Worm (Caenorhabditis elegans): Measurements from ENCODE around the gene fbxb-84.

Gene fbxb-84

ce11 chrIII:159665-160064, 13.4 kb upstream of the fbxb-84 start:
- no peak for TF ChIP-seq T23F11.4 (GFP tag; optimal IDR thresholded peaks at IDR 0.05)
- TF ChIP-seq lim-6 (tag; optimal IDR thresholded peaks at IDR 0.05), result peak; percentile 3
- no peak for TF ChIP-seq tbx-2 (tag; optimal IDR thresholded peaks at IDR 0.05)

ce11 chrIII:159149-159548, 12.9 kb upstream of the fbxb-84 start:
- TF ChIP-seq elt-4 (tag; optimal IDR thresholded peaks at IDR 0.05) (no peak), ttx-3 (tag; optimal IDR thresholded peaks at IDR 0.05) (no peak), nfya-1 (tag; optimal IDR thresholded peaks at IDR 0.05) (no peak), ama-1 (optimal IDR thresholded peaks at IDR 0.05) (no peak), ceh-14 (tag; optimal IDR thresholded peaks at IDR 0.05) (no peak), tbx-7 (tag; optimal IDR thresholded peaks at IDR 0.05) (no peak), pat-9 (tag; optimal IDR thresholded peaks at IDR 0.05) (no peak), ref-2 (tag; optimal IDR thresholded peaks at IDR 0.05) (no peak), hlh-30 (tag; optimal IDR thresholded peaks at IDR 0.05; ENCODE audit: insufficient read depth) (no peak), pha-4 (tag; optimal IDR thresholded peaks at IDR 0.05) (no peak), rnt-1 (tag; optimal IDR thresholded peaks at IDR 0.05) (no peak), eyg-1 (tag; optimal IDR thresholded peaks at IDR 0.05) (no peak), ceh-9 (tag; optimal IDR thresholded peaks at IDR 0.05) (no peak), K09A11.1 (tag; optimal IDR thresholded peaks at IDR 0.05; ENCODE audit: insufficient read depth) (no peak), ceh-18 (tag; optimal IDR thresholded peaks at IDR 0.05) (no peak), ceh-19 (GFP tag; optimal IDR thresholded peaks at IDR 0.05) (no peak), pax-1 (tag; optimal IDR thresholded peaks at IDR 0.05) (no peak), ceh-22 (tag; optimal IDR thresholded peaks at IDR 0.05) (no peak), pros-1 (tag; optimal IDR thresholded peaks at IDR 0.05) (no peak)

ce11 chrIII:157980-158379, 11.7 kb upstream of the fbxb-84 start:
- TF ChIP-seq fkh-6 (tag; optimal IDR thresholded peaks at IDR 0.05) (no peak), ets-4 (tag; optimal IDR thresholded peaks at IDR 0.05) (no peak), ceh-34 (tag; optimal IDR thresholded peaks at IDR 0.05) (no peak), ceh-30 (tag; optimal IDR thresholded peaks at IDR 0.05) (no peak), pqm-1 (tag; optimal IDR thresholded peaks at IDR 0.05) (no peak), nhr-232 (tag; optimal IDR thresholded peaks at IDR 0.05) (no peak), ceh-45 (GFP tag; IDR thresholded peaks at IDR 0.05) (no peak), hlh-6 (tag; optimal IDR thresholded peaks at IDR 0.05) (no peak), unc-55 (GFP tag; optimal IDR thresholded peaks at IDR 0.05) (no peak)

- no peak for TF ChIP-seq unc-3 (GFP tag; conservative IDR thresholded peaks at IDR 0.05)
- no peak for TF ChIP-seq unc-3 (tag; optimal IDR thresholded peaks at IDR 0.05)
- no peak for TF ChIP-seq ref-2 (tag; optimal IDR thresholded peaks at IDR 0.05)
- no peak for TF ChIP-seq syd-9 (tag; optimal IDR thresholded peaks at IDR 0.05)
- TF ChIP-seq nhr-11 (tag; optimal IDR thresholded peaks at IDR 0.05), result no peak
- no peak for TF ChIP-seq ceh-14 (tag; optimal IDR thresholded peaks at IDR 0.05)
- no peak for TF ChIP-seq madf-2 (tag; optimal IDR thresholded peaks at IDR 0.05)
These were observed 10.4 kb upstream of the fbxb-84 start, which contains the start of the genes zig-13 and ver-1 for ce11 chrIII:156645-157044. Gene zig-13 (minus strand): TSS chrIII:156745. Gene ver-1 (plus strand): TSS chrIII:156824.

- no peak for TF ChIP-seq ceh-2 (tag; optimal IDR thresholded peaks at IDR 0.05)
- TF ChIP-seq pha-2 (tag; optimal IDR thresholded peaks at IDR 0.05), result no peak
- TF ChIP-seq T23F11.4 (GFP tag; optimal IDR thresholded peaks at IDR 0.05), result no peak
- TF ChIP-seq elt-2 (tag; optimal IDR thresholded peaks at IDR 0.05), result peak; percentile 100
- TF ChIP-seq dve-1 (tag; optimal IDR thresholded peaks at IDR 0.05), result no peak
- TF ChIP-seq pqm-1 (tag; optimal IDR thresholded peaks at IDR 0.05), result peak; percentile 70
These were observed 7.9 kb upstream of the fbxb-84 start for ce11 chrIII:154168-154567.
